Worm (Caenorhabditis elegans): ENCODE results near the gene rgs-1.

rgs-1 gene

DNA sequence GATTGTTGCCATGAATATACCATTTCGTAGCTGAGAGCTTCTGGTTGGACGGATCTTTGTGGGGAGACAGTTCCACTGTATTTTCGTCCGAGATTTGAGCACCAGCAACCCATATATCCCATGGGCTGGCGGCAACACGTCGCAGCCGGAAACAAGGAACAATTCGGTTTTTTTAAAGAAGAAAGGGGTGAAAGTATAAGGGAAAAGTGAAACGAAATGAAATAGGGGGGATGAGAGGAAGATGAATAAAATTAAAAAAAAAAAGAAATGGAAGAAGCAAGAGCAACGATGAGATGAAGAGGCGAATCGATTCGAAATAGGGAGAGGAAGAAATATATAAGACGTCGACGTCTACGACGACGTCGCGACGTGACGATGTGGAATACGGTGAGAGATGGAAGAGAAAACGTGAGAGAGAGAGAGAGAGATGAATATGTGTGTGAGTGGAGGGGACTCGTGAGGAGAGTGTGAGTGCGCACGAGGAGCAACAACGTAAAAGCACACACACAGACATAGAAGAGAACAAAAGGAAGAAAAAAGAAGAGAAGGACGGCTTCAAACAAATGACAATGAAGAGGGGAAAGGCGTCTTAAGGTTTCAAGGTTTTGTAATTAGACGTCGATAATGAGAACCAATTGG is at the start of gene rgs-1:
TSS of gene rgs-1 (minus strand) at position 146 of the 639 bp plus-strand sequence.
- TF ChIP-seq ztf-11 (tag; optimal IDR thresholded peaks at IDR 0.05) (no peak), sptf-1 (tag; optimal IDR thresholded peaks at IDR 0.05) (peak; percentile 38), unc-62 (GFP tag; optimal IDR thresholded peaks at IDR 0.05) (peak; percentile 25), nhr-2 (tag; optimal IDR thresholded peaks at IDR 0.05) (no peak), tbx-8 (GFP tag; optimal IDR thresholded peaks at IDR 0.05) (no peak), mep-1 (tag; optimal IDR thresholded peaks at IDR 0.05) (peak; percentile 35), zip-8 (tag; optimal IDR thresholded peaks at IDR 0.05) (no peak), snpc-4 (tag; optimal IDR thresholded peaks at IDR 0.05) (no peak), lsy-2 (tag; optimal IDR thresholded peaks at IDR 0.05) (peak; percentile 1), nhr-12 (tag; optimal IDR thresholded peaks at IDR 0.05) (no peak), mab-5 (tag; optimal IDR thresholded peaks at IDR 0.05) (no peak), ces-1 (GFP tag; optimal IDR thresholded peaks at IDR 0.05) (peak; percentile 59), ceh-83 (GFP tag; optimal IDR thresholded peaks at IDR 0.05) (no peak)

DNA sequence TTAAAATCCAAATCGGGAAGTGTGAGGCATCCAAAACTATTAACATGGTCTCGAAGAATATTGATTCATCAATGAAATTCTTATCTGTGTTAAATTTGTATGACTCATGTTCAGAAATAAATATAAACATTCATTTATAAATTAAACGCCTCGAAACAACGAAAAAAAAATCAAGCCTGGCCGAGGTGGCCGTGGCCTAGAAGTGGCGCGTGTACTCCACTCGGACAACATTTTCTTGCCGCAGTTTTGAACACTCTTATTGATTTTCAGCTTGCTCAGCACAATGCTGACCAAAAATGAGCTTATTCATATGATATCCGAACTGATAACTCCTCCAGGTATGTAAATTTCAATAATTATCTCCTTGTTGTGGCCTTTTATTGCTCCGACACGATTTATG is 47.8 kb upstream of the rgs-1 start, which contains the start of gene ekl-6:
TSS of gene ekl-6 (plus strand) at position 265 of the 400 bp plus-strand sequence.
- TF ChIP-seq sptf-1 (tag; optimal IDR thresholded peaks at IDR 0.05) (peak; percentile 5), ces-1 (GFP tag; optimal IDR thresholded peaks at IDR 0.05) (no peak), cnd-1 (tag; optimal IDR thresholded peaks at IDR 0.05) (peak; percentile 4)

DNA sequence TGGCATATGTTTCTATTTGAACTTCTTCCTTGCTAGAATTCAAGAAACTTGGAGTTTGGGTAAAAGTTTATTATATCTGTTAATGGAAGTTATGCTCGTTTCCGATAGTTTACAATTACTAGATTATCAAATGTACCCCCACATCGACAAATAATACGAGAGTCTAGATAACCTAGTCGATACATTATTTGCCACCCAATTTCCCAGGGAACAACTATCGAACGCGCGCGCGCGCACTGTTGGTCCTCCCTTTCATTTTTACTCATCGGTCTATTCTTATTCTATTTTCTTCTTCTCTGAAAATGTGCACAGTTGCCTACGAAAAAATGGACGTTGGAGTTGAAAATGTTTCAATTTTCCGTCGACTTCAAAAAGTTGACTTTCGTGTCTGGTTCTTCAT is 44.2 kb upstream of the rgs-1 start, which contains the start of gene T16G12.13:
TSS of gene T16G12.13 (plus strand) at position 293 of the 400 bp plus-strand sequence.
- TF ChIP-seq ces-1 (GFP tag; optimal IDR thresholded peaks at IDR 0.05), result no peak
- no peak for TF ChIP-seq sptf-1 (tag; optimal IDR thresholded peaks at IDR 0.05)
- TF ChIP-seq bed-3 (GFP tag; optimal IDR thresholded peaks at IDR 0.05), result no peak
- TF ChIP-seq mls-2 (tag; optimal IDR thresholded peaks at IDR 0.05), result no peak
- TF ChIP-seq M03D4.4 (tag; optimal IDR thresholded peaks at IDR 0.05), result no peak
- TF ChIP-seq snpc-4 (tag; optimal IDR thresholded peaks at IDR 0.05), result no peak
- no peak for TF ChIP-seq ztf-11 (tag; optimal IDR thresholded peaks at IDR 0.05)
- TF ChIP-seq lin-13 (tag; optimal IDR thresholded peaks at IDR 0.05), result no peak
- no peak for TF ChIP-seq hlh-1 (tag; optimal IDR thresholded peaks at IDR 0.05)
- no peak for TF ChIP-seq unc-62 (GFP tag; optimal IDR thresholded peaks at IDR 0.05)

- TF ChIP-seq mep-1 (tag; optimal IDR thresholded peaks at IDR 0.05) (no peak), ceh-39 (tag; optimal IDR thresholded peaks at IDR 0.05) (no peak), ham-2 (GFP tag; optimal IDR thresholded peaks at IDR 0.05) (no peak), snpc-4 (tag; optimal IDR thresholded peaks at IDR 0.05) (no peak), nhr-2 (tag; optimal IDR thresholded peaks at IDR 0.05) (no peak), hlh-1 (tag; optimal IDR thresholded peaks at IDR 0.05) (no peak), M03D4.4 (tag; optimal IDR thresholded peaks at IDR 0.05) (no peak), unc-39 (tag; optimal IDR thresholded peaks at IDR 0.05) (no peak), ceh-43 (GFP tag; optimal IDR thresholded peaks at IDR 0.05) (no peak), nhr-12 (tag; optimal IDR thresholded peaks at IDR 0.05) (no peak)
These were observed 42.6 kb upstream of the rgs-1 start, which contains the start of gene T16G12.8 for ce11 chrIII:10059002-10059401. T16G12.8 (plus strand) TSS chrIII:10059302.

DNA sequence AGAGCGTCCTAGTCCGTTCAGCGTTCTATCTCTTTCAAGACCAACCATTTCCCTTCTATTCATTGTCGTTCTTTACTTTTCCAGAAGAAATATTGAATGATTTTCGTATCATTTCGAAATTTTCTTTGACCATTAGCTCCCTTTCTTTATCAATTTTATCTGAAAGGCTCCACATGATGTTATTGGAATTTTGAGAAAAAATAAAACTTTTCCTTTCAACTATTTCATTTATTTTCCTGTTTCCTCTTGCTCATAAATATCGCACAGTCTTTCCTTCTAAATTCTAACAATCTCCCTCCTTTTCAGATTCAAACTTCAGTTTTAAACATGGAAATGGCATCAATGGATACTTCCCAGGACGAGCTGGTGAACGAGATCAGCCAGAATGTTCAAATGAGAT is 41.2 kb upstream of the rgs-1 start, which contains the start of gene T16G12.4:
TSS of gene T16G12.4 (plus strand) at position 301 of the 400 bp plus-strand sequence.
- no peak for TF ChIP-seq nhr-12 (tag; optimal IDR thresholded peaks at IDR 0.05)
- TF ChIP-seq pha-4 (tag; optimal IDR thresholded peaks at IDR 0.05), result no peak
- TF ChIP-seq unc-62 (GFP tag; optimal IDR thresholded peaks at IDR 0.05), result no peak
- TF ChIP-seq ces-1 (GFP tag; optimal IDR thresholded peaks at IDR 0.05), result no peak
- no peak for TF ChIP-seq flh-1 (GFP tag; optimal IDR thresholded peaks at IDR 0.05)
- TF ChIP-seq unc-39 (tag; optimal IDR thresholded peaks at IDR 0.05), result no peak
- TF ChIP-seq zip-8 (tag; optimal IDR thresholded peaks at IDR 0.05), result no peak
- TF ChIP-seq mls-2 (tag; optimal IDR thresholded peaks at IDR 0.05), result no peak
- TF ChIP-seq nhr-76 (tag; optimal IDR thresholded peaks at IDR 0.05), result no peak
- no peak for TF ChIP-seq elt-3 (tag; optimal IDR thresholded peaks at IDR 0.05)
- no peak for TF ChIP-seq sptf-1 (tag; optimal IDR thresholded peaks at IDR 0.05)
- no peak for TF ChIP-seq cnd-1 (tag; optimal IDR thresholded peaks at IDR 0.05)
- no peak for TF ChIP-seq ceh-43 (GFP tag; optimal IDR thresholded peaks at IDR 0.05)
- TF ChIP-seq snpc-4 (tag; optimal IDR thresholded peaks at IDR 0.05), result no peak

DNA sequence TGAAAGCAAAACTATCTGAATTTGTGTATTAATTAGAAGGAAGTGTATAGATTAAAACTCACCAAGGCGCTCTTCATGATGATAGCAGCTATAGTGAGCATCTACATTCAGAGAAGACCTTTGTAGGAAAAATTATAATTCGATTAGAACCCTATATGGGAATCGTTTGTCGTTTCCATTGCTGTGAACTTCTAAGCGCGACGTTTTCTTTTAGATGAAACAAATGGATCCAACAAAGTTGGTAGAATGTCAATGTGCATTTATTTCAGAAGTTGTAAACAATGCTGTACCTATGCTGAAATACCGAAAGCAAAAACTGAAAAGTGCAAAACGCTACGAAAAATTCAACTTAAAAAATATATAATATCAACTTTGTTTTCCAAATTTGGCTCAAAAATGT is 39.7 kb upstream of the rgs-1 start, which contains the start of gene T16G12.10:
TSS of gene T16G12.10 (minus strand) at position 101 of the 400 bp plus-strand sequence.
- no peak for TF ChIP-seq snpc-4 (tag; optimal IDR thresholded peaks at IDR 0.05)
- no peak for TF ChIP-seq ces-1 (GFP tag; optimal IDR thresholded peaks at IDR 0.05)
- TF ChIP-seq lsy-2 (tag; optimal IDR thresholded peaks at IDR 0.05), result no peak
- no peak for TF ChIP-seq nhr-12 (tag; optimal IDR thresholded peaks at IDR 0.05)
- no peak for TF ChIP-seq mep-1 (tag; optimal IDR thresholded peaks at IDR 0.05)
- TF ChIP-seq sptf-1 (tag; optimal IDR thresholded peaks at IDR 0.05), result no peak
- no peak for TF ChIP-seq lin-13 (tag; optimal IDR thresholded peaks at IDR 0.05)
- no peak for TF ChIP-seq zip-8 (tag; optimal IDR thresholded peaks at IDR 0.05)
- TF ChIP-seq unc-39 (tag; optimal IDR thresholded peaks at IDR 0.05), result no peak
- no peak for TF ChIP-seq unc-62 (GFP tag; optimal IDR thresholded peaks at IDR 0.05)
- TF ChIP-seq mab-5 (tag; optimal IDR thresholded peaks at IDR 0.05), result no peak
- no peak for TF ChIP-seq nhr-76 (tag; optimal IDR thresholded peaks at IDR 0.05)
- no peak for TF ChIP-seq drap-1 (GFP tag; optimal IDR thresholded peaks at IDR 0.05)
- no peak for TF ChIP-seq pha-4 (tag; optimal IDR thresholded peaks at IDR 0.05)
- no peak for TF ChIP-seq ham-2 (GFP tag; optimal IDR thresholded peaks at IDR 0.05)
- no peak for TF ChIP-seq blmp-1 (tag; optimal IDR thresholded peaks at IDR 0.05)
- TF ChIP-seq sem-2 (GFP tag; optimal IDR thresholded peaks at IDR 0.05), result no peak
- no peak for TF ChIP-seq flh-1 (GFP tag; optimal IDR thresholded peaks at IDR 0.05)
- no peak for TF ChIP-seq nhr-237 (tag; optimal IDR thresholded peaks at IDR 0.05)
- no peak for TF ChIP-seq unc-120 (tag; optimal IDR thresholded peaks at IDR 0.05; ENCODE audit: poor library complexity, severe bottlenecking)
